Worm (Caenorhabditis elegans) whole organism, late embryonic: ENCODE results near the gene npr-36.

Source experiments
- C38D4.7 ChIP-seq: fragments of 200-800 bp; sonication (Bioruptor generic); optimal IDR thresholded peaks from 2 replicates; lab custom pipeline; 2018; ENCODE audit warnings: mild to moderate bottlenecking, missing genetic modification characterization, moderate library complexity, missing compliant biosample characterization
- K02D7.2 ChIP-seq: sonication (generic microtip); optimal IDR thresholded peaks from 2 replicates; lab custom pipeline; 2017; ENCODE audit warnings: mild to moderate bottlenecking, missing genetic modification characterization, missing compliant biosample characterization
- ahr-1 ChIP-seq: sonication (generic microtip); optimal IDR thresholded peaks from 2 replicates; lab custom pipeline; 2016; ENCODE audit warnings: missing genetic modification characterization, missing compliant biosample characterization
- ama-1 ChIP-seq: fragments of 150-350 bp; optimal IDR thresholded peaks from 2 replicates; lab custom pipeline; 2014
- ceh-22 ChIP-seq: sonication (generic microtip); optimal IDR thresholded peaks from 2 replicates; lab custom pipeline; 2017; ENCODE audit warnings: missing biosample characterization, missing genetic modification characterization
- ceh-24 ChIP-seq: sonication (generic microtip); optimal IDR thresholded peaks from 2 replicates; lab custom pipeline; 2016; ENCODE audit warnings: mild to moderate bottlenecking, missing genetic modification characterization, missing compliant biosample characterization
- ceh-31 ChIP-seq: sonication (generic microtip); optimal IDR thresholded peaks from 2 replicates; lab custom pipeline; 2016; ENCODE audit warnings: missing genetic modification characterization, missing compliant biosample characterization
- ceh-48 ChIP-seq: sonication (generic microtip); optimal IDR thresholded peaks from 2 replicates; lab custom pipeline; 2016; ENCODE audit warnings: missing genetic modification characterization, inconsistent platforms, missing compliant biosample characterization
- ceh-6 ChIP-seq: fragments of 200-800 bp; sonication (Bioruptor generic); optimal IDR thresholded peaks from 2 replicates; lab custom pipeline; 2018; ENCODE audit warnings: mild to moderate bottlenecking, missing genetic modification characterization, missing compliant biosample characterization
- che-1 ChIP-seq: sonication (generic microtip); optimal IDR thresholded peaks from 2 replicates; lab custom pipeline; 2016; ENCODE audit warnings: mild to moderate bottlenecking, missing genetic modification characterization, missing compliant biosample characterization
- dmd-4 ChIP-seq: sonication (generic microtip); optimal IDR thresholded peaks from 2 replicates; lab custom pipeline; 2016; ENCODE audit warnings: borderline replicate concordance, missing genetic modification characterization, missing compliant biosample characterization
- elt-2 ChIP-seq: sonication (generic microtip); optimal IDR thresholded peaks from 2 replicates; lab custom pipeline; 2016; ENCODE audit warnings: missing genetic modification reagents, missing genetic modification characterization, missing compliant biosample characterization
- elt-4 ChIP-seq: sonication (generic microtip); optimal IDR thresholded peaks from 2 replicates; lab custom pipeline; 2016; ENCODE audit warnings: missing genetic modification characterization, missing compliant biosample characterization
- eyg-1 ChIP-seq: sonication (generic microtip); optimal IDR thresholded peaks from 2 replicates; lab custom pipeline; 2016; ENCODE audit warnings: missing genotype, missing genetic modification characterization, missing compliant biosample characterization
- fax-1 ChIP-seq: sonication (generic microtip); optimal IDR thresholded peaks from 2 replicates; lab custom pipeline; 2016; ENCODE audit warnings: missing genotype, missing genetic modification characterization, missing compliant biosample characterization
- fkh-6 ChIP-seq: sonication (generic microtip); optimal IDR thresholded peaks from 2 replicates; lab custom pipeline; 2016; ENCODE audit warnings: missing genetic modification characterization, missing compliant biosample characterization
- hlh-15 ChIP-seq: sonication (generic microtip); optimal IDR thresholded peaks from 2 replicates; lab custom pipeline; 2016; ENCODE audit warnings: missing genetic modification characterization, missing compliant biosample characterization
- hlh-8 ChIP-seq: sonication (generic microtip); optimal IDR thresholded peaks from 2 replicates; lab custom pipeline; 2016; ENCODE audit warnings: missing genotype, missing genetic modification characterization, missing compliant biosample characterization
- nfya-1 ChIP-seq: sonication (generic microtip); optimal IDR thresholded peaks from 2 replicates; lab custom pipeline; 2017; ENCODE audit warnings: missing genetic modification characterization, mild to moderate bottlenecking, missing compliant biosample characterization, antibody characterized with exemption, moderate library complexity
- npax-4 ChIP-seq: sonication (generic microtip); optimal IDR thresholded peaks from 2 replicates; lab custom pipeline; 2016; ENCODE audit warnings: missing genetic modification characterization, missing compliant biosample characterization
- odd-2 ChIP-seq: sonication (generic microtip); optimal IDR thresholded peaks from 2 replicates; lab custom pipeline; 2017; ENCODE audit warnings: antibody characterized with exemption, mild to moderate bottlenecking, missing genetic modification characterization, missing compliant biosample characterization
- pag-3 ChIP-seq: sonication (generic microtip); optimal IDR thresholded peaks from 2 replicates; lab custom pipeline; 2016; ENCODE audit warnings: missing compliant biosample characterization, missing genetic modification characterization, borderline replicate concordance
- pax-1 ChIP-seq: fragments of 150-350 bp; optimal IDR thresholded peaks from 2 replicates; lab custom pipeline; 2014; ENCODE audit warnings: missing biosample characterization, missing genetic modification characterization
- pha-2 ChIP-seq: sonication (generic microtip); optimal IDR thresholded peaks from 2 replicates; lab custom pipeline; 2017; ENCODE audit warnings: mild to moderate bottlenecking, missing genetic modification characterization, missing compliant biosample characterization
- pqm-1 ChIP-seq: sonication (generic microtip); optimal IDR thresholded peaks from 2 replicates; lab custom pipeline; 2016; ENCODE audit warnings: missing genetic modification characterization, missing compliant biosample characterization
- rnt-1 ChIP-seq: sonication (generic microtip); optimal IDR thresholded peaks from 2 replicates; lab custom pipeline; 2016; ENCODE audit warnings: missing genetic modification characterization, missing compliant biosample characterization
- sox-2 ChIP-seq: fragments of 200-800 bp; sonication (Bioruptor generic); IDR thresholded peaks from 2 replicates; pipeline ENCODE4 v1.3.6; 2022; ENCODE audit warnings: missing genetic modification reagents, missing genetic modification characterization, missing compliant biosample characterization
- sox-4 ChIP-seq: sonication (generic microtip); optimal IDR thresholded peaks from 2 replicates; lab custom pipeline; 2017; ENCODE audit warnings: mild to moderate bottlenecking, missing genetic modification characterization, inconsistent platforms, missing compliant biosample characterization
- syd-9 ChIP-seq: sonication (generic microtip); optimal IDR thresholded peaks from 2 replicates; lab custom pipeline; 2016; ENCODE audit warnings: mild to moderate bottlenecking, missing genetic modification characterization, moderate library complexity, missing compliant biosample characterization
- tbx-2 ChIP-seq: sonication (generic microtip); optimal IDR thresholded peaks from 2 replicates; lab custom pipeline; 2016; ENCODE audit warnings: missing genetic modification characterization, missing compliant biosample characterization
- tbx-7 ChIP-seq: sonication (generic microtip); optimal IDR thresholded peaks from 2 replicates; lab custom pipeline; 2016; ENCODE audit warnings: missing genotype, missing genetic modification characterization, missing compliant biosample characterization
- unc-3 ChIP-seq, 2 experiments: fragments of 200-800 bp in 1 of 2; sonication (Bioruptor generic) in 1 of 2; sonication (generic microtip) in 1 of 2; conservative IDR thresholded peaks in 1 of 2; optimal IDR thresholded peaks in 1 of 2; 2 replicates each; pipeline versions ENCODE4 v1.3.6 to Lab custom; 2016 to 2022; ENCODE audit warnings: missing compliant biosample characterization in 2 of 2, missing genetic modification characterization in 2 of 2, missing genetic modification reagents in 1 of 2
- unc-55 ChIP-seq: sonication (generic microtip); optimal IDR thresholded peaks from 2 replicates; lab custom pipeline; 2017; ENCODE audit warnings: missing biosample characterization, missing genetic modification reagents, missing genetic modification characterization
- unc-86 ChIP-seq: sonication (generic microtip); optimal IDR thresholded peaks from 2 replicates; lab custom pipeline; 2016; ENCODE audit warnings: missing genetic modification characterization, missing compliant biosample characterization
- ztf-16 ChIP-seq: sonication (generic microtip); optimal IDR thresholded peaks from 2 replicates; lab custom pipeline; 2017; ENCODE audit warnings: missing genetic modification characterization, missing compliant biosample characterization

The npr-36 gene

ce11 chrX:17373955-17374354 is 14.4 kb downstream of the npr-36 start:
- TF ChIP-seq pax-1 (no peak), elt-4 (tag; lab: Kevin White, UChicago) (no peak), rnt-1 (tag; lab: Kevin White, UChicago) (no peak), che-1 (no peak), ceh-31 (tag; lab: Kevin White, UChicago) (no peak), pag-3 (tag; lab: Kevin White, UChicago) (no peak), syd-9 (tag; lab: Kevin White, UChicago) (no peak), fkh-6 (tag; lab: Kevin White, UChicago) (no peak), unc-86 (no peak)

ce11 chrX:17374534-17374933 is 15.0 kb downstream of the npr-36 start, which contains the start of gene F10D7.3:
TSS of gene F10D7.3 (minus strand) at chrX:17374634.
- TF ChIP-seq ceh-48 (tag; lab: Kevin White, UChicago), result no peak
- TF ChIP-seq tbx-7, result no peak
- no peak for TF ChIP-seq fax-1 (tag; lab: Kevin White, UChicago)
- no peak for TF ChIP-seq nfya-1 (tag; lab: Kevin White, UChicago)
- no peak for TF ChIP-seq rnt-1 (tag; lab: Kevin White, UChicago)
- TF ChIP-seq, all 69 proteins: peak for 0

ce11 chrX:17375877-17376276 is 16.3 kb downstream of the npr-36 start:
- TF ChIP-seq pqm-1 (tag; lab: Kevin White, UChicago), result no peak
- TF ChIP-seq elt-2, result peak; percentile 31

ce11 chrX:17378996-17379395 is 19.4 kb downstream of the npr-36 start:
- no peak for TF ChIP-seq elt-2
- no peak for TF ChIP-seq sox-4 (tag; lab: Kevin White, UChicago)
- no peak for TF ChIP-seq hlh-15 (tag; lab: Kevin White, UChicago)
- TF ChIP-seq ztf-16 (tag; lab: Kevin White, UChicago), result no peak
- TF ChIP-seq che-1, result no peak
- TF ChIP-seq K02D7.2, result no peak
- no peak for TF ChIP-seq hlh-8
- no peak for TF ChIP-seq pha-2 (tag; lab: Kevin White, UChicago)
- TF ChIP-seq tbx-2 (tag; lab: Kevin White, UChicago), result no peak
- no peak for TF ChIP-seq ceh-6 (GFP tag; lab: Kevin White, UChicago)
- no peak for TF ChIP-seq unc-3 (GFP tag; conservative IDR thresholded peaks at IDR 0.05; lab: Robert Waterston, UW)
- no peak for TF ChIP-seq unc-3 (tag; optimal IDR thresholded peaks at IDR 0.05; lab: Kevin White, UChicago)
- no peak for TF ChIP-seq pag-3 (tag; lab: Kevin White, UChicago)
- no peak for TF ChIP-seq C38D4.7 (GFP tag; lab: Kevin White, UChicago)
- TF ChIP-seq unc-55 (GFP tag; lab: Kevin White, UChicago), result no peak
- no peak for TF ChIP-seq ceh-48 (tag; lab: Kevin White, UChicago)
- no peak for TF ChIP-seq ama-1 (lab: Kevin White, UChicago)
- no peak for TF ChIP-seq ceh-22 (tag; lab: Kevin White, UChicago)
- no peak for TF ChIP-seq syd-9 (tag; lab: Kevin White, UChicago)

- no peak for TF ChIP-seq unc-3 (GFP tag; conservative IDR thresholded peaks at IDR 0.05; lab: Robert Waterston, UW)
- no peak for TF ChIP-seq unc-3 (tag; optimal IDR thresholded peaks at IDR 0.05; lab: Kevin White, UChicago)
- TF ChIP-seq ahr-1 (tag; lab: Kevin White, UChicago), result no peak
- TF ChIP-seq ceh-24 (tag; lab: Kevin White, UChicago), result no peak
- no peak for TF ChIP-seq fkh-6 (tag; lab: Kevin White, UChicago)
Observed at ce11 chrX:17379675-17380074, 20.1 kb downstream of the npr-36 start, which contains the start of gene F10D7.10. TSS of gene F10D7.10 (minus strand) at chrX:17379775.

- TF ChIP-seq tbx-7 (no peak), ceh-6 (GFP tag; lab: Kevin White, UChicago) (no peak), eyg-1 (tag; lab: Kevin White, UChicago) (no peak), elt-4 (tag; lab: Kevin White, UChicago) (no peak), ahr-1 (tag; lab: Kevin White, UChicago) (no peak), dmd-4 (tag; lab: Kevin White, UChicago) (no peak), sox-2 (GFP tag; lab: Robert Waterston, UW) (no peak), odd-2 (tag; lab: Kevin White, UChicago) (no peak), hlh-15 (tag; lab: Kevin White, UChicago) (no peak), npax-4 (tag; lab: Kevin White, UChicago) (no peak)
- TF ChIP-seq, all 69 proteins: peak for 0
Observed at ce11 chrX:17381975-17382374, 22.4 kb downstream of the npr-36 start, which contains the start of gene F10D7.4. TSS of gene F10D7.4 (minus strand) at chrX:17382075.
